Fruit fly (Drosophila melanogaster) whole organism, embryonic: ENCODE results near the gene ph-d.
A peak's percentile ranks its signal among the peaks of the same experiment; 100 is the strongest.

Source experiments
- Atf-2 ChIP-seq: fragments of 200-800 bp; sonication (Bioruptor generic); optimal IDR thresholded peaks from 2 replicates; lab custom pipeline; 2016; ENCODE audit warnings: missing biosample characterization, missing genetic modification characterization
- CG1024 ChIP-seq: fragments of 200-800 bp; sonication (Bioruptor generic); IDR thresholded peaks from 2 replicates; pipeline ENCODE4 v1.3.6; 2022; ENCODE audit warnings: missing biosample characterization, missing genetic modification characterization
- CG13296 ChIP-seq: fragments of 200-800 bp; sonication (Bioruptor generic); optimal IDR thresholded peaks from 3 replicates; lab custom pipeline; 2018; ENCODE audit warnings: missing biosample characterization, mild to moderate bottlenecking, missing genetic modification characterization
- CG13424 ChIP-seq: fragments of 200-800 bp; sonication (Bioruptor generic); optimal IDR thresholded peaks from 2 replicates; lab custom pipeline; 2019; ENCODE audit warnings: missing biosample characterization, mild to moderate bottlenecking, missing genetic modification characterization, moderate library complexity
- CG15479 ChIP-seq: fragments of 200-800 bp; sonication (Bioruptor generic); optimal IDR thresholded peaks from 3 replicates; lab custom pipeline; 2019; ENCODE audit warnings: missing biosample characterization, mild to moderate bottlenecking, missing genetic modification characterization, moderate library complexity
- CG1647 ChIP-seq: fragments of 200-800 bp; sonication (Bioruptor generic); optimal IDR thresholded peaks from 3 replicates; lab custom pipeline; 2016; ENCODE audit warnings: missing biosample characterization, missing genetic modification characterization
- CG16815 ChIP-seq: fragments of 200-800 bp; sonication (Bioruptor generic); optimal IDR thresholded peaks from 3 replicates; lab custom pipeline; 2017; ENCODE audit warnings: missing biosample characterization, mild to moderate bottlenecking, missing genetic modification characterization
- CG17359 ChIP-seq: fragments of 200-800 bp; sonication (Bioruptor generic); optimal IDR thresholded peaks from 3 replicates; lab custom pipeline; 2018; ENCODE audit warnings: missing biosample characterization, mild to moderate bottlenecking, missing genetic modification characterization, moderate library complexity
- CG17829 ChIP-seq: fragments of 200-800 bp; optimal IDR thresholded peaks from 2 replicates; lab custom pipeline; 2019; ENCODE audit warnings: missing biosample characterization, mild to moderate bottlenecking, missing genetic modification characterization, moderate library complexity
- CG18764 ChIP-seq: fragments of 200-800 bp; sonication (Bioruptor generic); optimal IDR thresholded peaks from 3 replicates; lab custom pipeline; 2016; ENCODE audit warnings: missing biosample characterization, missing genetic modification characterization
- CG31441 ChIP-seq: fragments of 200-800 bp; sonication (Bioruptor generic); IDR thresholded peaks from 2 replicates; pipeline ENCODE4 v1.3.6; 2022; ENCODE audit warnings: missing biosample characterization, missing genetic modification characterization
- CG3163 ChIP-seq: fragments of 200-800 bp; sonication (Bioruptor generic); optimal IDR thresholded peaks from 3 replicates; lab custom pipeline; 2016; ENCODE audit warnings: missing biosample characterization, missing genetic modification characterization
- CG3995 ChIP-seq: fragments of 200-800 bp; sonication (Bioruptor generic); optimal IDR thresholded peaks from 3 replicates; lab custom pipeline; 2016; ENCODE audit warnings: missing biosample characterization, missing genetic modification characterization
- CG6175 ChIP-seq: fragments of 200-800 bp; sonication (Bioruptor generic); IDR thresholded peaks from 3 replicates; pipeline ENCODE4 v1.3.6; 2022; ENCODE audit warnings: missing biosample characterization, missing genetic modification characterization
- CG6272 ChIP-seq: fragments of 200-800 bp; sonication (Bioruptor generic); IDR thresholded peaks from 2 replicates; pipeline ENCODE4 v1.3.6; 2022; ENCODE audit warnings: missing biosample characterization, missing genetic modification characterization
- CG7357 ChIP-seq: fragments of 200-800 bp; sonication (Bioruptor generic); IDR thresholded peaks from 3 replicates; pipeline ENCODE4 v1.3.6; 2022; ENCODE audit warnings: missing biosample characterization, missing genetic modification characterization
- CG8359 ChIP-seq: fragments of 200-800 bp; sonication (Bioruptor generic); optimal IDR thresholded peaks from 2 replicates; lab custom pipeline; 2017; ENCODE audit warnings: missing biosample characterization, mild to moderate bottlenecking, missing genetic modification characterization, borderline replicate concordance
- CG9817 ChIP-seq: fragments of 200-800 bp; sonication (Bioruptor generic); optimal IDR thresholded peaks from 2 replicates; lab custom pipeline; 2018; ENCODE audit warnings: missing biosample characterization, mild to moderate bottlenecking, missing genetic modification characterization, moderate library complexity
- D ChIP-seq, 2 experiments: fragments of 200-800 bp in 1 of 2; fragments of >200 bp in 1 of 2; sonication (Bioruptor generic) in 1 of 2; optimal IDR thresholded peaks; 2 replicates in 1 of 2; 3 replicates in 1 of 2; lab custom pipeline; 2017; ENCODE audit warnings: mild to moderate bottlenecking in 1 of 2, missing biosample characterization in 1 of 2, missing genetic modification characterization in 1 of 2, missing genetic modification reagents in 1 of 2
- Lim3 ChIP-seq: fragments of 200-800 bp; sonication (Bioruptor generic); IDR thresholded peaks from 2 replicates; pipeline ENCODE4 v1.3.6; 2022; ENCODE audit warnings: missing biosample characterization, missing genetic modification characterization
- Optix ChIP-seq: fragments of 200-800 bp; sonication (Bioruptor generic); IDR thresholded peaks from 3 replicates; pipeline ENCODE4 v1.3.6; 2022; ENCODE audit warnings: missing biosample characterization, missing genetic modification characterization
- Scr ChIP-seq: fragments of 200-800 bp; sonication (Bioruptor generic); IDR thresholded peaks from 2 replicates; pipeline ENCODE4 v1.3.6; 2022; ENCODE audit warnings: missing biosample characterization, missing genetic modification characterization; ENCODE audit not compliant: partially characterized antibody
- Stat92E ChIP-seq, 3 experiments: fragments of >200 bp in 2 of 3; fragments of 200-800 bp in 1 of 3; sonication (Bioruptor generic) in 1 of 3; optimal IDR thresholded peaks; 2 replicates each; lab custom pipeline; 2017 to 2019; ENCODE audit warnings: missing biosample characterization in 3 of 3, missing genetic modification characterization in 3 of 3, mild to moderate bottlenecking in 1 of 3, moderate library complexity in 1 of 3
- Trl ChIP-seq, 3 experiments: fragments of >200 bp in 2 of 3; fragments of 200-800 bp in 1 of 3; sonication (Bioruptor generic) in 1 of 3; optimal IDR thresholded peaks; 2 replicates in 1 of 3; 3 replicates in 2 of 3; lab custom pipeline; 2016 to 2017; ENCODE audit warnings: missing biosample characterization in 1 of 3, missing genetic modification characterization in 1 of 3
- Vsx1 ChIP-seq: fragments of 200-800 bp; sonication (Bioruptor generic); optimal IDR thresholded peaks from 2 replicates; lab custom pipeline; 2017; ENCODE audit warnings: missing biosample characterization, mild to moderate bottlenecking, missing genetic modification characterization, missing genetic modification reagents
- ara ChIP-seq: fragments of 200-800 bp; sonication (Bioruptor generic); IDR thresholded peaks from 2 replicates; pipeline ENCODE4 v1.3.6; 2022; ENCODE audit warnings: missing biosample characterization, missing genetic modification characterization
- ase ChIP-seq: fragments of 200-800 bp; sonication (Bioruptor generic); IDR thresholded peaks from 3 replicates; pipeline ENCODE4 v1.3.6; 2022; ENCODE audit warnings: missing biosample characterization, missing genetic modification characterization
- ci ChIP-seq: fragments of 200-800 bp; sonication (Bioruptor generic); IDR thresholded peaks from 3 replicates; pipeline ENCODE4 v1.3.6; 2022; ENCODE audit warnings: missing biosample characterization, missing genetic modification characterization
- crc ChIP-seq: fragments of 200-800 bp; sonication (Bioruptor generic); optimal IDR thresholded peaks from 2 replicates; lab custom pipeline; 2016; ENCODE audit warnings: missing biosample characterization, missing genetic modification characterization
- exex ChIP-seq: fragments of 200-800 bp; sonication (Bioruptor generic); optimal IDR thresholded peaks from 4 replicates; lab custom pipeline; 2018; ENCODE audit warnings: missing biosample characterization, mild to moderate bottlenecking, missing genetic modification characterization, moderate library complexity
- grau ChIP-seq: fragments of 200-800 bp; optimal IDR thresholded peaks from 3 replicates; lab custom pipeline; 2019; ENCODE audit warnings: missing biosample characterization, mild to moderate bottlenecking, missing genetic modification characterization, moderate library complexity
- gsb ChIP-seq: fragments of 200-800 bp; sonication (Bioruptor generic); IDR thresholded peaks from 2 replicates; pipeline ENCODE4 v1.3.6; 2022; ENCODE audit warnings: missing biosample characterization, missing genetic modification characterization
- hbn ChIP-seq: fragments of 200-800 bp; sonication (Bioruptor generic); IDR thresholded peaks from 2 replicates; pipeline ENCODE4 v1.3.6; 2022; ENCODE audit warnings: missing biosample characterization, missing genetic modification characterization; ENCODE audit not compliant: partially characterized antibody
- klu ChIP-seq: fragments of 200-800 bp; sonication (Bioruptor generic); IDR thresholded peaks from 2 replicates; pipeline ENCODE4 v1.3.6; 2022; ENCODE audit warnings: missing biosample characterization, missing genetic modification characterization
- kni ChIP-seq: fragments of 200-800 bp; sonication (Bioruptor generic); optimal IDR thresholded peaks from 3 replicates; lab custom pipeline; 2017; ENCODE audit warnings: mild to moderate bottlenecking, missing biosample characterization, missing genetic modification reagents, missing genetic modification characterization
- luna ChIP-seq: fragments of 200-800 bp; sonication (Bioruptor generic); optimal IDR thresholded peaks from 2 replicates; lab custom pipeline; 2016; ENCODE audit warnings: missing biosample characterization, missing genetic modification characterization
- nerfin-2 ChIP-seq: fragments of 200-800 bp; sonication (Bioruptor generic); IDR thresholded peaks from 2 replicates; pipeline ENCODE4 v1.3.6; 2022; ENCODE audit warnings: missing biosample characterization, missing genetic modification characterization; ENCODE audit not compliant: partially characterized antibody
- nmo ChIP-seq: fragments of 200-800 bp; sonication (Bioruptor generic); optimal IDR thresholded peaks from 2 replicates; lab custom pipeline; 2018; ENCODE audit warnings: missing biosample characterization, mild to moderate bottlenecking, missing genetic modification characterization, moderate library complexity
- onecut ChIP-seq: fragments of 200-800 bp; sonication (Bioruptor generic); IDR thresholded peaks from 2 replicates; pipeline ENCODE4 v1.3.6; 2022; ENCODE audit warnings: missing biosample characterization, missing genetic modification characterization
- pan ChIP-seq, 4 experiments: fragments of >200 bp in 3 of 4; fragments of 200-800 bp in 1 of 4; sonication (Bioruptor generic) in 1 of 4; optimal IDR thresholded peaks in 3 of 4; IDR thresholded peaks in 1 of 4; 2 replicates each; pipeline versions ENCODE4 v1.3.6 to Lab custom; 2017 to 2022; ENCODE audit warnings: missing biosample characterization in 2 of 4, missing genetic modification characterization in 2 of 4, mixed read lengths in 1 of 4
- pb ChIP-seq: fragments of 200-800 bp; sonication (Bioruptor generic); optimal IDR thresholded peaks from 3 replicates; lab custom pipeline; 2016; ENCODE audit warnings: missing biosample characterization, missing genetic modification characterization
- pfk ChIP-seq: fragments of 200-800 bp; sonication (Bioruptor generic); optimal IDR thresholded peaks from 2 replicates; lab custom pipeline; 2018; ENCODE audit warnings: missing biosample characterization, mild to moderate bottlenecking, missing genetic modification characterization, moderate library complexity
- ranshi ChIP-seq: fragments of 200-800 bp; sonication (Bioruptor generic); IDR thresholded peaks from 2 replicates; pipeline ENCODE4 v1.3.6; 2022; ENCODE audit warnings: missing biosample characterization, missing genetic modification characterization
- repo ChIP-seq: fragments of 200-800 bp; sonication (Bioruptor generic); optimal IDR thresholded peaks from 2 replicates; lab custom pipeline; 2016; ENCODE audit warnings: missing biosample characterization, missing genetic modification characterization
- row ChIP-seq: fragments of 200-800 bp; sonication (Bioruptor generic); IDR thresholded peaks from 3 replicates; pipeline ENCODE4 v1.3.6; 2022; ENCODE audit warnings: missing biosample characterization, missing genetic modification characterization
- sisA ChIP-seq: fragments of 200-800 bp; sonication (Bioruptor generic); IDR thresholded peaks from 2 replicates; pipeline ENCODE4 v1.3.6; 2022; ENCODE audit warnings: missing biosample characterization, missing genetic modification characterization
- sqz ChIP-seq: fragments of 200-800 bp; sonication (Bioruptor generic); optimal IDR thresholded peaks from 3 replicates; lab custom pipeline; 2018; ENCODE audit warnings: missing biosample characterization, mild to moderate bottlenecking, missing genetic modification characterization
- zfh1 ChIP-seq: fragments of 200-800 bp; sonication (Bioruptor generic); IDR thresholded peaks from 3 replicates; pipeline ENCODE4 v1.3.6; 2022; ENCODE audit warnings: missing biosample characterization, missing genetic modification characterization

ph-d gene

DNA sequence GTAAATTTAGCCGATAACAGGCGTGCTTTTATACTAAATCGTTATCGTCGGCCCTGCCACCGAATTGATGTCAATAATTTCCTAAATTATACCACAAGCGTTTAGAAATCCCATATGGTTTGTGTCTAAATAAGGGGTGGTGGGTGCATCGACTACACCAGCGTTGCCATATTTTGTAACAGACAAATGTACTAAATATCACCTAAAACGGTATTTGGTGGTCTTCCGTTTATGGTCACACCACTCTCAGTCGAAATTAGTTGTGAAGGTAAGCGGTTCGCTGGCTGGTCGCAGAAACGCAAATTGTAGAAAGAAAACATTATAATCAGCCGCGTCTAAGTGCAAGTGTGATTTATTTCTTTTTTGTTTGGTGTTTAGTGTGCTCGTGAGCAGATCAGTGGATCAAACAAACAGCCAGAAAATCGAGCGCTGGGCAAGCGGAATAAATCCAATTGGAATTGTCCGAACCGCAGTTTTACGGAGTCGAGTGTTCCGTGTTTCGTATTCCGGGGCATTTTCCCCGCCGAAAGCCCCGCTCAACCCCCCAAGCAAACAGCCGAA is 42.6 kb downstream of the ph-d start, which contains the start of the genes CG16903 and Unc-76 (continued):
- TF ChIP-seq Atf-2 (GFP tag; lab: Kevin White, UChicago) (no peak), CG13296 (GFP tag; lab: Kevin White, UChicago) (peak; percentile 50), ranshi (no peak), Optix (GFP tag; lab: Robert Waterston, UW) (no peak), CG6272 (no peak), CG7357 (no peak), hbn (peak; percentile 42; the same call in 1 of the 2 replicates), crc (no peak), nerfin-2 (no peak), CG18764 (GFP tag; lab: Kevin White, UChicago) (no peak), CG17829 (tag; lab: Kevin White, UChicago) (peak; percentile 71), CG1647 (GFP tag; lab: Kevin White, UChicago) (peak; percentile 5), luna (GFP tag; lab: Kevin White, UChicago) (no peak), repo (no peak), D (optimal IDR thresholded peaks at IDR 0.05; lab: Kevin White, UChicago) (no peak), D (GFP tag; optimal IDR thresholded peaks at IDR 0.05; lab: Kevin White, UChicago) (no peak), Stat92E (GFP tag; optimal IDR thresholded peaks at IDR 0.05; lab: Kevin White, UChicago) (peak in 1 of 3 experiments; percentile 87), klu (no peak), CG9817 (tag; lab: Kevin White, UChicago) (peak; percentile 19), kni (GFP tag; lab: Kevin White, UChicago) (no peak), gsb (no peak), Trl (optimal IDR thresholded peaks at IDR 0.05; lab: Kevin White, UChicago) (no peak), Trl (GFP tag; optimal IDR thresholded peaks at IDR 0.05; lab: Kevin White, UChicago) (peak; percentile 51), CG3163 (GFP tag; lab: Kevin White, UChicago) (peak; percentile 25), exex (peak; percentile 21), ase (GFP tag; lab: Robert Waterston, UW) (no peak), pfk (GFP tag; lab: Kevin White, UChicago) (peak; percentile 64), CG1024 (GFP tag; lab: Robert Waterston, UW) (no peak), CG6175 (GFP tag; lab: Robert Waterston, UW) (no peak), pan (optimal IDR thresholded peaks at IDR 0.05; lab: Kevin White, UChicago) (no peak), pan (GFP tag; optimal IDR thresholded peaks at IDR 0.05 in 1 of 2, IDR thresholded peaks at IDR 0.05 in 1 of 2) (no peak), onecut (GFP tag; lab: Robert Waterston, UW) (peak; percentile 16; the same call in 1 of the 2 replicates), row (GFP tag; lab: Robert Waterston, UW) (peak; percentile 29; the same call in 1 of the 3 replicates), nmo (GFP tag; lab: Kevin White, UChicago) (peak; percentile 70), CG15479 (GFP tag; lab: Kevin White, UChicago) (no peak), CG17359 (tag; lab: Kevin White, UChicago) (peak; percentile 29), Lim3 (GFP tag; lab: Robert Waterston, UW) (no peak), Scr (peak; percentile 39), Vsx1 (GFP tag; lab: Kevin White, UChicago) (no peak), CG13424 (tag; lab: Kevin White, UChicago) (peak; percentile 33), CG31441 (GFP tag; lab: Robert Waterston, UW) (peak; percentile 37), pb (GFP tag; lab: Kevin White, UChicago) (peak; percentile 63), ara (GFP tag; lab: Robert Waterston, UW) (no peak), zfh1 (GFP tag; lab: Robert Waterston, UW) (peak; percentile 46; the same call in 1 of the 3 replicates), CG8359 (GFP tag; lab: Kevin White, UChicago) (no peak), CG16815 (GFP tag; lab: Kevin White, UChicago) (no peak), CG3995 (GFP tag; lab: Kevin White, UChicago) (peak; percentile 32), sisA (GFP tag; lab: Robert Waterston, UW) (no peak), grau (tag; lab: Kevin White, UChicago) (peak; percentile 51), ci (GFP tag; lab: Robert Waterston, UW) (peak; percentile 74), sqz (peak; percentile 76)
